Fruit fly (Drosophila melanogaster) whole organism, embryonic: ENCODE measurements around the gene brv3.

Experiments
- CG10274 ChIP-seq: fragments of 200-800 bp; sonication (Bioruptor generic); optimal IDR thresholded peaks from 3 replicates; lab custom pipeline; 2017; ENCODE audit warnings: missing biosample characterization, mild to moderate bottlenecking, missing genetic modification characterization
- CG10543 ChIP-seq: fragments of 200-800 bp; sonication (Bioruptor generic); optimal IDR thresholded peaks from 3 replicates; lab custom pipeline; 2017; ENCODE audit warnings: missing biosample characterization, mild to moderate bottlenecking, missing genetic modification characterization, moderate library complexity
- CG10979 ChIP-seq: fragments of 200-800 bp; sonication (Bioruptor generic); optimal IDR thresholded peaks from 2 replicates; lab custom pipeline; 2018; ENCODE audit warnings: missing biosample characterization, mild to moderate bottlenecking, missing genetic modification characterization, moderate library complexity
- CG11085 ChIP-seq: fragments of 200-800 bp; sonication (Bioruptor generic); IDR thresholded peaks from 2 replicates; pipeline ENCODE4 v1.3.6; 2022; ENCODE audit warnings: missing biosample characterization, missing genetic modification characterization
- CG12219 ChIP-seq: fragments of 200-800 bp; sonication (Bioruptor generic); optimal IDR thresholded peaks from 3 replicates; lab custom pipeline; 2018; ENCODE audit warnings: missing biosample characterization, mild to moderate bottlenecking, missing genetic modification characterization
- CG12299 ChIP-seq: fragments of 200-800 bp; sonication (Bioruptor generic); optimal IDR thresholded peaks from 2 replicates; lab custom pipeline; 2018; ENCODE audit warnings: missing biosample characterization, mild to moderate bottlenecking, missing genetic modification characterization
- CG14965 ChIP-seq: fragments of 200-800 bp; sonication (Bioruptor generic); optimal IDR thresholded peaks from 2 replicates; lab custom pipeline; 2016; ENCODE audit warnings: missing biosample characterization, missing genetic modification characterization, borderline replicate concordance
- CG1529 ChIP-seq: fragments of 200-800 bp; sonication (Bioruptor generic); optimal IDR thresholded peaks from 3 replicates; lab custom pipeline; 2018; ENCODE audit warnings: missing biosample characterization, missing genetic modification characterization
- CG17612 ChIP-seq: fragments of 200-800 bp; sonication (Bioruptor generic); IDR thresholded peaks from 2 replicates; pipeline ENCODE4 v1.3.6; 2022; ENCODE audit warnings: missing biosample characterization, missing genetic modification characterization
- CG18262 ChIP-seq: fragments of 200-800 bp; optimal IDR thresholded peaks from 3 replicates; lab custom pipeline; 2019; ENCODE audit warnings: missing biosample characterization, mild to moderate bottlenecking, missing genetic modification characterization, moderate library complexity
- CG2129 ChIP-seq: fragments of 200-800 bp; sonication (Bioruptor generic); IDR thresholded peaks from 2 replicates; pipeline ENCODE4 v1.3.6; 2022; ENCODE audit warnings: missing biosample characterization, missing genetic modification characterization; ENCODE audit not compliant: partially characterized antibody
- CG4424 ChIP-seq: fragments of 200-800 bp; sonication (Bioruptor generic); optimal IDR thresholded peaks from 3 replicates; lab custom pipeline; 2016; ENCODE audit warnings: missing biosample characterization, missing genetic modification characterization
- CG6175 ChIP-seq: fragments of 200-800 bp; sonication (Bioruptor generic); IDR thresholded peaks from 3 replicates; pipeline ENCODE4 v1.3.6; 2022; ENCODE audit warnings: missing biosample characterization, missing genetic modification characterization
- CG6765 ChIP-seq: fragments of 200-800 bp; sonication (Bioruptor generic); optimal IDR thresholded peaks from 3 replicates; lab custom pipeline; 2017; ENCODE audit warnings: missing biosample characterization, mild to moderate bottlenecking, missing genetic modification characterization
- CG7357 ChIP-seq: fragments of 200-800 bp; sonication (Bioruptor generic); IDR thresholded peaks from 3 replicates; pipeline ENCODE4 v1.3.6; 2022; ENCODE audit warnings: missing biosample characterization, missing genetic modification characterization
- CG7963 ChIP-seq: fragments of 200-800 bp; sonication (Bioruptor generic); IDR thresholded peaks from 3 replicates; pipeline ENCODE4 v1.3.6; 2022; ENCODE audit warnings: missing biosample characterization, missing genetic modification characterization; ENCODE audit not compliant: partially characterized antibody
- CG8290 ChIP-seq, 3 experiments: fragments of 200-800 bp; sonication (Bioruptor generic); optimal IDR thresholded peaks; 2 replicates each; lab custom pipeline; 2016 to 2019; ENCODE audit warnings: missing biosample characterization in 3 of 3, missing genetic modification characterization in 3 of 3, mild to moderate bottlenecking in 2 of 3, moderate library complexity in 1 of 3
- CG8924 ChIP-seq: fragments of 200-800 bp; optimal IDR thresholded peaks from 3 replicates; lab custom pipeline; 2019; ENCODE audit warnings: missing biosample characterization, mild to moderate bottlenecking, missing genetic modification characterization, moderate library complexity
- Dek ChIP-seq: fragments of 200-800 bp; sonication (Bioruptor generic); optimal IDR thresholded peaks from 3 replicates; lab custom pipeline; 2019; ENCODE audit warnings: missing biosample characterization, mild to moderate bottlenecking, missing genetic modification characterization, moderate library complexity
- E2f1 ChIP-seq: fragments of 200-800 bp; sonication (Bioruptor generic); IDR thresholded peaks from 2 replicates; pipeline ENCODE4 v1.3.6; 2022; ENCODE audit warnings: missing biosample characterization, missing genetic modification characterization
- Fer3 ChIP-seq: fragments of 200-800 bp; sonication (Bioruptor generic); optimal IDR thresholded peaks from 2 replicates; lab custom pipeline; 2018; ENCODE audit warnings: missing biosample characterization, mild to moderate bottlenecking, missing genetic modification characterization, moderate library complexity
- Gug ChIP-seq: fragments of 200-800 bp; sonication (Bioruptor generic); IDR thresholded peaks from 4 replicates; pipeline ENCODE4 v1.3.6; 2022; ENCODE audit warnings: missing biosample characterization, missing genetic modification characterization
- MBD-R2 ChIP-seq: fragments of 200-800 bp; sonication (Bioruptor generic); IDR thresholded peaks from 2 replicates; pipeline ENCODE4 v1.3.6; 2022; ENCODE audit warnings: missing biosample characterization, missing genetic modification characterization
- Max ChIP-seq: fragments of 200-800 bp; sonication (Bioruptor generic); optimal IDR thresholded peaks from 2 replicates; lab custom pipeline; 2016; ENCODE audit warnings: missing biosample characterization, mild to moderate bottlenecking, missing genetic modification characterization
- Ssrp ChIP-seq: fragments of 200-800 bp; sonication (Bioruptor generic); optimal IDR thresholded peaks from 2 replicates; lab custom pipeline; 2018; ENCODE audit warnings: missing biosample characterization, mild to moderate bottlenecking, missing genetic modification characterization, moderate library complexity
- Xbp1 ChIP-seq: fragments of 200-800 bp; sonication (Bioruptor generic); optimal IDR thresholded peaks from 3 replicates; lab custom pipeline; 2016; ENCODE audit warnings: missing biosample characterization, mild to moderate bottlenecking, missing genetic modification characterization
- abd-A ChIP-seq: fragments of 200-800 bp; sonication (Bioruptor generic); optimal IDR thresholded peaks from 3 replicates; lab custom pipeline; 2019; ENCODE audit warnings: missing biosample characterization, mild to moderate bottlenecking, missing genetic modification characterization, moderate library complexity
- al ChIP-seq: fragments of 200-800 bp; sonication (Bioruptor generic); IDR thresholded peaks from 2 replicates; pipeline ENCODE4 v1.3.6; 2022; ENCODE audit warnings: missing biosample characterization, missing genetic modification characterization
- crp ChIP-seq, 2 experiments: fragments of 200-800 bp; sonication (Bioruptor generic); optimal IDR thresholded peaks; 2 replicates in 1 of 2; 3 replicates in 1 of 2; lab custom pipeline; 2017; ENCODE audit warnings: missing biosample characterization in 2 of 2, missing genetic modification characterization in 2 of 2, mild to moderate bottlenecking in 1 of 2, moderate library complexity in 1 of 2
- dati ChIP-seq: fragments of 200-800 bp; sonication (Bioruptor generic); IDR thresholded peaks from 2 replicates; pipeline ENCODE4 v1.3.6; 2022; ENCODE audit warnings: missing biosample characterization, missing genetic modification characterization
- dysf ChIP-seq: fragments of 200-800 bp; sonication (Bioruptor generic); IDR thresholded peaks from 3 replicates; pipeline ENCODE4 v1.3.6; 2022; ENCODE audit warnings: missing biosample characterization, missing genetic modification characterization
- fd102C ChIP-seq: fragments of 200-800 bp; sonication (Bioruptor generic); optimal IDR thresholded peaks from 2 replicates; lab custom pipeline; 2018; ENCODE audit warnings: missing biosample characterization, mild to moderate bottlenecking, missing genetic modification characterization, moderate library complexity
- gsb ChIP-seq: fragments of 200-800 bp; sonication (Bioruptor generic); IDR thresholded peaks from 2 replicates; pipeline ENCODE4 v1.3.6; 2022; ENCODE audit warnings: missing biosample characterization, missing genetic modification characterization
- her ChIP-seq: fragments of 200-800 bp; sonication (Bioruptor generic); optimal IDR thresholded peaks from 2 replicates; lab custom pipeline; 2016; ENCODE audit warnings: missing biosample characterization, missing genetic modification characterization
- kah ChIP-seq: fragments of 200-800 bp; sonication (Bioruptor generic); optimal IDR thresholded peaks from 2 replicates; lab custom pipeline; 2018; ENCODE audit warnings: missing biosample characterization, mild to moderate bottlenecking, missing genetic modification characterization
- psq ChIP-seq: fragments of 200-800 bp; sonication (Bioruptor generic); optimal IDR thresholded peaks from 2 replicates; lab custom pipeline; 2017; ENCODE audit warnings: missing biosample characterization, missing genetic modification characterization
- ranshi ChIP-seq: fragments of 200-800 bp; sonication (Bioruptor generic); IDR thresholded peaks from 2 replicates; pipeline ENCODE4 v1.3.6; 2022; ENCODE audit warnings: missing biosample characterization, missing genetic modification characterization
- row ChIP-seq: fragments of 200-800 bp; sonication (Bioruptor generic); IDR thresholded peaks from 3 replicates; pipeline ENCODE4 v1.3.6; 2022; ENCODE audit warnings: missing biosample characterization, missing genetic modification characterization
- shn ChIP-seq: fragments of 200-800 bp; sonication (Bioruptor generic); optimal IDR thresholded peaks from 3 replicates; lab custom pipeline; 2016; ENCODE audit warnings: missing biosample characterization, missing genetic modification characterization
- sisA ChIP-seq: fragments of 200-800 bp; sonication (Bioruptor generic); IDR thresholded peaks from 2 replicates; pipeline ENCODE4 v1.3.6; 2022; ENCODE audit warnings: missing biosample characterization, missing genetic modification characterization
- slou ChIP-seq: fragments of 200-800 bp; sonication (Bioruptor generic); optimal IDR thresholded peaks from 3 replicates; lab custom pipeline; 2016; ENCODE audit warnings: missing biosample characterization, missing genetic modification characterization
- stc ChIP-seq: fragments of 200-800 bp; sonication (Bioruptor generic); IDR thresholded peaks from 2 replicates; pipeline ENCODE4 v1.3.6; 2022; ENCODE audit warnings: missing biosample characterization, missing genetic modification characterization
- sug ChIP-seq: fragments of 200-800 bp; optimal IDR thresholded peaks from 2 replicates; lab custom pipeline; 2019; ENCODE audit warnings: missing biosample characterization, mild to moderate bottlenecking, missing genetic modification characterization, moderate library complexity
- toy ChIP-seq: fragments of 200-800 bp; sonication (Bioruptor generic); IDR thresholded peaks from 2 replicates; pipeline ENCODE4 v1.3.6; 2022; ENCODE audit warnings: missing biosample characterization, missing genetic modification characterization
- trh ChIP-seq: fragments of 200-800 bp; sonication (Bioruptor generic); optimal IDR thresholded peaks from 2 replicates; lab custom pipeline; 2016; ENCODE audit warnings: missing biosample characterization, missing genetic modification characterization
- unc-4 ChIP-seq: fragments of 200-800 bp; sonication (Bioruptor generic); IDR thresholded peaks from 2 replicates; pipeline ENCODE4 v1.3.6; 2022; ENCODE audit warnings: missing biosample characterization, missing genetic modification characterization; ENCODE audit not compliant: partially characterized antibody
- vvl ChIP-seq: fragments of 200-800 bp; sonication (Bioruptor generic); IDR thresholded peaks from 2 replicates; pipeline ENCODE4 v1.3.6; 2022; ENCODE audit warnings: missing biosample characterization, missing genetic modification characterization
- wdn ChIP-seq: fragments of 200-800 bp; sonication (Bioruptor generic); IDR thresholded peaks from 2 replicates; pipeline ENCODE4 v1.3.6; 2022; ENCODE audit warnings: missing biosample characterization, missing genetic modification characterization
- zen2 ChIP-seq: fragments of 200-800 bp; sonication (Bioruptor generic); IDR thresholded peaks from 3 replicates; pipeline ENCODE4 v1.3.6; 2022; ENCODE audit warnings: missing biosample characterization, missing genetic modification characterization; ENCODE audit not compliant: partially characterized antibody

The brv3 gene

DNA sequence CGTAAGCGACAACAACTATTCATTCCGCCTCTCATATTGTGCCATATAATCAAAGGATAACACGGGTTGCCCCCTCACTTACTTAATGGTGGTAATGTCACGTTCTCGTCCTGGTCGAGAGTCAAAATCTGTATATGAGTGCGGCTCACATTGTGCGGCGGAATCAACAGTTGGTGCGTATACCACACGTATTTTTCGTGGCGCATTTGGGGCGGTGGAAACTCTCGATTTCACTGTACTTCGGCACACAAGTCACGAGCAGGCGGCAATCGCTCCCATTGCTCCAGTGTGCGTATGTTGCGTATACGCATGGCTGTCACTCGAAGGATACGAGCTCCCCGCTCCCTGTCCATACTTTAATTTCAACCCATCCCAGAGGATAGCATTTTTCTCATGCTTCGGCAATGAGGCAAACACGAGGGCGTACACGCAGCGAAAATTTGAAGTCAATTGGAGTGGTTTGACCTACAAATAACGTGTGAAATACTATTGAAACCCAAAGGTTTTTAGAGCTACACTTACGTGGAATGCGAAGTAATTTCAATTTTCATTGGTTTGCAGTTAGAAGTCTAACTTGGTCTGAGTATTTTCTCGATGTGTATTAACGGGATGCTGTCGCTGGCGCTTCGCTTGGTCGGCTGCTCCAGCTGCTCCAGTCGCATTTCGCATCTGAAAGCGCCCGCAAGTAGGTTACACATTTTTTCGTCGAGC is 42.4 kb downstream of the brv3 start (continued):
- TF ChIP-seq crp (GFP tag; optimal IDR thresholded peaks at IDR 0.05; lab: Kevin White, UChicago) (peak in 1 of 2 experiments; percentile 20), ranshi (GFP tag; lab: Robert Waterston, UW) (peak; percentile 80), CG2129 (GFP tag; lab: Robert Waterston, UW) (no peak), CG14965 (peak; percentile 45), shn (GFP tag; lab: Kevin White, UChicago) (peak; percentile 71), Fer3 (peak; percentile 81), gsb (GFP tag; lab: Robert Waterston, UW) (0 out of 2 replicates have a peak, but pooled peaks have one; percentile 41), zen2 (GFP tag; lab: Robert Waterston, UW) (no peak), CG10979 (tag; lab: Kevin White, UChicago) (peak; percentile 43), toy (GFP tag; lab: Robert Waterston, UW) (no peak), CG11085 (GFP tag; lab: Robert Waterston, UW) (peak; percentile 79; the same call in 1 of the 2 replicates), slou (peak; percentile 53), Dek (tag; lab: Kevin White, UChicago) (peak; percentile 67), dysf (GFP tag; lab: Robert Waterston, UW) (peak; percentile 88), CG8290 (GFP tag; optimal IDR thresholded peaks at IDR 0.05; lab: Kevin White, UChicago) (no peak), CG8290 (tag; optimal IDR thresholded peaks at IDR 0.05; lab: Kevin White, UChicago) (peak in 1 of 2 experiments; percentile 91), CG12219 (GFP tag; lab: Kevin White, UChicago) (peak; percentile 59), dati (GFP tag; lab: Robert Waterston, UW) (no peak), CG17612 (GFP tag; lab: Robert Waterston, UW) (no peak), unc-4 (GFP tag; lab: Robert Waterston, UW) (no peak), E2f1 (peak; percentile 80), al (peak; percentile 46), fd102C (GFP tag; lab: Kevin White, UChicago) (no peak), sisA (peak; percentile 77), Ssrp (tag; lab: Kevin White, UChicago) (peak; percentile 34), vvl (GFP tag; lab: Robert Waterston, UW) (peak; percentile 86), row (GFP tag; lab: Robert Waterston, UW) (peak; percentile 85), CG6175 (no peak), her (GFP tag; lab: Kevin White, UChicago) (peak; percentile 84), sug (tag; lab: Kevin White, UChicago) (peak; percentile 29), CG7963 (GFP tag; lab: Robert Waterston, UW) (no peak), CG10543 (peak; percentile 51), CG10274 (GFP tag; lab: Kevin White, UChicago) (peak; percentile 23), wdn (peak; percentile 71; the same call in 1 of the 2 replicates), kah (no peak), trh (GFP tag; lab: Kevin White, UChicago) (peak; percentile 43), MBD-R2 (GFP tag; lab: Robert Waterston, UW) (peak; percentile 53; the same call in 1 of the 2 replicates), CG6765 (peak; percentile 76), Max (GFP tag; lab: Kevin White, UChicago) (peak; percentile 60), CG12299 (tag; lab: Kevin White, UChicago) (peak; percentile 33), Gug (GFP tag; lab: Robert Waterston, UW) (peak; percentile 83), CG4424 (GFP tag; lab: Kevin White, UChicago) (peak; percentile 62), CG7357 (peak; percentile 70), abd-A (tag; lab: Kevin White, UChicago) (peak; percentile 33), CG18262 (tag; lab: Kevin White, UChicago) (peak; percentile 40), psq (GFP tag; lab: Kevin White, UChicago) (no peak), stc (GFP tag; lab: Robert Waterston, UW) (peak; percentile 77), CG8924 (peak; percentile 68), Xbp1 (GFP tag; lab: Kevin White, UChicago) (peak; percentile 77), CG1529 (no peak)
